Worm (Caenorhabditis elegans): ENCODE data around the gene F15G9.2.
"Not testable (repeated sequence)": the region's sequence is repeated elsewhere in the genome, so short reads cannot be mapped to it uniquely, and the experiment has no call there.

The F15G9.2 gene

DNA sequence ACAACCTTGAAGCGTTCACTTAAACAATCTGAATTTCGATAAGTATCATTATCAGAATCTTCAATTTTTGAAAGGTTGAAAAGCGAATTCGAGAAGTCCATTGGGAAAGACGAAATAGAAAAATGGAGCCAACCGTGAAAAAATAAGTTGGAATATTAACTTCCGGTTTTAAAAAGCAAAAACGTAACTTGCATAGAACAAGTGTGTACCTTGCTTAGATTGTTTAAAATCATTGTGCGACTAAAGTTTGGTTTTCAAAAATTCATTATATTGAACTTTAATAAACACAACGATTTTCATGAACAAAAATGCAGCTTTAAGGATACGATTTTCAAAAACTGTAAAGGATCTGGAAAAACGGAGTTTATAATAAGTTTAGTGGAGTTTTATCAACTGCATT, at the start of gene F15G9.2:
F15G9.2 (minus strand) TSS at position 101 of the 400 bp plus-strand sequence.
- TF ChIP-seq alr-1 (tag; optimal IDR thresholded peaks at IDR 0.05) (no peak), lin-11 (tag; optimal IDR thresholded peaks at IDR 0.05) (no peak), fos-1 (tag; optimal IDR thresholded peaks at IDR 0.05) (no peak), ztf-11 (tag; optimal IDR thresholded peaks at IDR 0.05) (no peak), Y55F3AM.14 (GFP tag; optimal IDR thresholded peaks at IDR 0.05) (no peak), snpc-4 (tag; optimal IDR thresholded peaks at IDR 0.05) (no peak), sem-4 (tag; optimal IDR thresholded peaks at IDR 0.05) (no peak), nhr-237 (tag; optimal IDR thresholded peaks at IDR 0.05) (no peak), skn-1 (tag; optimal IDR thresholded peaks at IDR 0.05) (no peak)

DNA sequence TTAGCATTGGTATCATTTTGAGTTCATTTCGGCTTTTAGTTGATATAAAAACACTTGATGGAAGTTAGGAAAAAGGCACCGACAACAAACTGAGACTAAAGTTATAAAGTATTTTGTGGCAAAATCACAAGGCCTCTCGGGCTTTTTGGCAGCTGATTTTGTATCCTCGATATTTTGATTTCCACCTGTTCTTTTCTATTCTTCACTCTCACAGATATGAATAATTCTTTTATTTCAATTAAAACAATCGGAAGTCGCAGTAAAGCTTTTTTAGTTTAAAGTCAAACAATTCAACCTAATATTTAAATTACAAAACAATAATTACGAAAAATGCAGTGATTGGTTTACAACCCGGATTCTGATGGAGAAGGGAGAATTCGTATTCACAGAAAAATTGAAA, 47.8 kb upstream of the F15G9.2 start, which contains the start of gene T09B9.3:
T09B9.3 (minus strand) TSS at position 101 of the 400 bp plus-strand sequence.
- no peak for TF ChIP-seq nhr-12 (tag; optimal IDR thresholded peaks at IDR 0.05)
- no peak for TF ChIP-seq ztf-4 (tag; optimal IDR thresholded peaks at IDR 0.05)
- TF ChIP-seq Y55F3AM.14 (GFP tag; optimal IDR thresholded peaks at IDR 0.05), result no peak
- no peak for TF ChIP-seq ceh-16 (tag; optimal IDR thresholded peaks at IDR 0.05)
- TF ChIP-seq unc-62 (GFP tag; optimal IDR thresholded peaks at IDR 0.05), result no peak
- TF ChIP-seq snpc-4 (tag; optimal IDR thresholded peaks at IDR 0.05), result no peak

DNA sequence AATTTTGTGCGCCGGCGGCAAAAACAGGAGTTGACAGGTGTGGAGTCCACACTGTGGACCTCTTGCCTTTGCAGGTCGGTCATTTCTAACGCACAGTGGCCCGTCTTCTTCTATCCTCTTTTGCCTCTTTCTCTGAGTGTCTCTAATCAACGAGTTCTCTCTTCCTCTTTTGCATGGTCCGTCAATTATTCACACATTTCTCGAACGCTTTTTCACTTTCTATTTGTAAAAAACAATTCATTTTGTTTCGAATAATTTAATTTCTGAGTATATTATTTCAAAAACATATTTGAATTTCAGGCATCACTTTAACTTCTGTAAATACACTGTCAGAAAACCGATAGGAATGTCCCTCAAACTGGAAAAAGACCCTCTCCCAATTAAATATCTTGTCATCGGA, 43.5 kb upstream of the F15G9.2 start, which contains the start of gene T09B9.1:
T09B9.1 (plus strand) TSS at position 301 of the 400 bp plus-strand sequence.
- TF ChIP-seq mdl-1 (tag; optimal IDR thresholded peaks at IDR 0.05) (no peak), snpc-4 (tag; optimal IDR thresholded peaks at IDR 0.05) (no peak), mbf-1 (tag; optimal IDR thresholded peaks at IDR 0.05) (no peak), gmeb-1 (tag; optimal IDR thresholded peaks at IDR 0.05) (no peak), nhr-237 (tag; optimal IDR thresholded peaks at IDR 0.05) (no peak), lsy-2 (tag; optimal IDR thresholded peaks at IDR 0.05) (no peak)

DNA sequence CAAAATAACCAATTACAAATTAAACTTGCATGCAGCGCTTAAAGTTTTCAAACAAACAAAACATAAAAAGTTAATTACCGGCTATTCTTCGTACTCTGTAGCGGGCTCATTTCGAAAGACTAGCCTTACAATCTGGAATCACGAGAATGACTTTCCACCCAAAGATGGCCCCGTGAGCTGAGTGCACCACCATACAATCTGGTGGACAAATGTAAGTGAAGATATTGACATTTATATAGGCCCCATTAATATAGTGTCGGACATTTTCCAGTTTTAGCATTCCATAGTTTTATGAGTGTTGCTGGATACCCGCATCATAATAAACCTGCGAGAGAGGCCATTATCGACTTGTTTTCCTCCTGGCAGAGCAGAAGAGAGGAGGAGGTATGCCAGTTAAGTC, 41.0 kb upstream of the F15G9.2 start:
- no peak for TF ChIP-seq ztf-1 (GFP tag; conservative IDR thresholded peaks at IDR 0.05)
- TF ChIP-seq elt-3 (tag; optimal IDR thresholded peaks at IDR 0.05), result no peak
- TF ChIP-seq ztf-11 (tag; optimal IDR thresholded peaks at IDR 0.05), result no peak
- TF ChIP-seq sma-9 (GFP tag; optimal IDR thresholded peaks at IDR 0.05), result no peak
- TF ChIP-seq sma-9 (tag; optimal IDR thresholded peaks at IDR 0.05), result no peak
- TF ChIP-seq F13H6.1 (tag; optimal IDR thresholded peaks at IDR 0.05), result no peak
- TF ChIP-seq ztf-4 (tag; optimal IDR thresholded peaks at IDR 0.05), result no peak
- no peak for TF ChIP-seq zag-1 (tag; optimal IDR thresholded peaks at IDR 0.05)
- TF ChIP-seq lin-39 (tag; optimal IDR thresholded peaks at IDR 0.05), result no peak
- TF ChIP-seq crh-2 (tag; optimal IDR thresholded peaks at IDR 0.05), result no peak
- no peak for TF ChIP-seq R02D3.7 (tag; optimal IDR thresholded peaks at IDR 0.05)
- no peak for TF ChIP-seq dmd-4 (tag; optimal IDR thresholded peaks at IDR 0.05)
- TF ChIP-seq skn-1 (tag; optimal IDR thresholded peaks at IDR 0.05), result no peak
- TF ChIP-seq unc-55 (GFP tag; optimal IDR thresholded peaks at IDR 0.05), result no peak
- no peak for TF ChIP-seq sem-4 (tag; optimal IDR thresholded peaks at IDR 0.05)
- no peak for TF ChIP-seq egl-27 (tag; optimal IDR thresholded peaks at IDR 0.05)
- TF ChIP-seq nhr-21 (tag; optimal IDR thresholded peaks at IDR 0.05), result no peak
- no peak for TF ChIP-seq unc-62 (GFP tag; optimal IDR thresholded peaks at IDR 0.05)
- TF ChIP-seq alr-1 (tag; optimal IDR thresholded peaks at IDR 0.05), result no peak

DNA sequence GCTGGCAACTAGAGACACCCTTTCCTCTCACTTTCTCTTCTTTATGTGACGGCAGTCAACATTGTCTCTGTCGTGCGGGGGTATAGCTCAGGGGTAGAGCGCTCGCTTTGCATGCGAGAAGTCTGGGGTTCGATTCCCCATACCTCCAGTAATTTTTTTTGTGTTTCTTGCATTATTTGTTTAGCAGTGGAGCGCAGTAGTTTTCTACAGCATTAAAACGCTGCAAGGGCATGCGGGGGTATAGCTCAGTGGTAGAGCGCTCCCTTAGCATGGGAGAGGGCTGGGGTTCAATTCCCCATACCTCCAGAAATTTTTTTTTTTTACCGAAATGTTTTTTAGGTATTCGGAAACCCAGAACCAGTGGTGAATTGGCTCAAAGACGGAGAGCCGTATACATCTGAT, 30.0 kb upstream of the F15G9.2 start:
- peak; percentile 14 for TF ChIP-seq nhr-237 (tag; optimal IDR thresholded peaks at IDR 0.05)
- peak; percentile 54 for TF ChIP-seq nhr-11 (tag; optimal IDR thresholded peaks at IDR 0.05)
- TF ChIP-seq mdl-1 (tag; optimal IDR thresholded peaks at IDR 0.05), result peak in 1 of 2 experiments; percentile 58
- peak; percentile 58 for TF ChIP-seq zag-1 (tag; optimal IDR thresholded peaks at IDR 0.05)
- peak; percentile 92 for TF ChIP-seq nhr-129 (tag; optimal IDR thresholded peaks at IDR 0.05)
- peak in 1 of 2 experiments; percentile 68 for TF ChIP-seq lsy-2 (tag; optimal IDR thresholded peaks at IDR 0.05)
- TF ChIP-seq F13H6.1 (tag; optimal IDR thresholded peaks at IDR 0.05), result peak; percentile 90
- peak; percentile 69 for TF ChIP-seq ztf-4 (tag; optimal IDR thresholded peaks at IDR 0.05)
- TF ChIP-seq nhr-21 (tag; optimal IDR thresholded peaks at IDR 0.05), result peak; percentile 83
- peak; percentile 87 for TF ChIP-seq fos-1 (tag; optimal IDR thresholded peaks at IDR 0.05)
- TF ChIP-seq nhr-6 (tag; optimal IDR thresholded peaks at IDR 0.05), result peak; percentile 11
- TF ChIP-seq Y55F3AM.14 (GFP tag; optimal IDR thresholded peaks at IDR 0.05), result peak; percentile 88
- peak; percentile 12 for TF ChIP-seq R02D3.7 (tag; optimal IDR thresholded peaks at IDR 0.05)
- peak; percentile 88 for TF ChIP-seq sma-9 (GFP tag; optimal IDR thresholded peaks at IDR 0.05)
- TF ChIP-seq sma-9 (tag; optimal IDR thresholded peaks at IDR 0.05), result not testable (repeated sequence)
- peak; percentile 83 for TF ChIP-seq crh-2 (tag; optimal IDR thresholded peaks at IDR 0.05)
- TF ChIP-seq mab-5 (tag; optimal IDR thresholded peaks at IDR 0.05), result peak; percentile 56
- TF ChIP-seq unc-55 (GFP tag; optimal IDR thresholded peaks at IDR 0.05), result peak; percentile 92
- TF ChIP-seq C34F6.9 (tag; optimal IDR thresholded peaks at IDR 0.05), result peak; percentile 85
- TF ChIP-seq sma-3 (GFP tag; optimal IDR thresholded peaks at IDR 0.05), result peak; percentile 77
- TF ChIP-seq sem-4 (tag; optimal IDR thresholded peaks at IDR 0.05), result peak; percentile 82
- TF ChIP-seq lin-11 (tag; optimal IDR thresholded peaks at IDR 0.05), result peak; percentile 80
- TF ChIP-seq ceh-82 (tag; optimal IDR thresholded peaks at IDR 0.05), result peak; percentile 24
- peak; percentile 87 for TF ChIP-seq egl-27 (tag; optimal IDR thresholded peaks at IDR 0.05)
- TF ChIP-seq nhr-10 (tag; optimal IDR thresholded peaks at IDR 0.05), result peak; percentile 35

Data from whole organism, L2 larva.